Worm (Caenorhabditis elegans): Measurements from ENCODE around the gene pcdr-1.

- TF ChIP-seq dao-5 (tag; optimal IDR thresholded peaks at IDR 0.05) (no peak), W03F9.2 (tag; optimal IDR thresholded peaks at IDR 0.05) (no peak), him-1 (tag; optimal IDR thresholded peaks at IDR 0.05) (no peak)
Observed at ce11 chrX:15700220-15700619, 33.7 kb downstream of the pcdr-1 start.
